Fruit fly (Drosophila melanogaster) whole organism, embryonic: ENCODE results near the gene DnaJ-1.

Experiments
- C15 ChIP-seq: fragments of 200-800 bp; sonication (Bioruptor generic); IDR thresholded peaks from 3 replicates; pipeline ENCODE4 v1.3.6; 2022; ENCODE audit warnings: missing biosample characterization, missing genetic modification characterization
- CG10267 ChIP-seq: fragments of 200-800 bp; sonication (Bioruptor generic); optimal IDR thresholded peaks from 2 replicates; lab custom pipeline; 2018; ENCODE audit warnings: missing biosample characterization, mild to moderate bottlenecking, missing genetic modification characterization, moderate library complexity
- CG10462 ChIP-seq: fragments of 200-800 bp; sonication (Bioruptor generic); optimal IDR thresholded peaks from 2 replicates; lab custom pipeline; 2016; ENCODE audit warnings: missing biosample characterization, missing genetic modification characterization
- CG10543 ChIP-seq: fragments of 200-800 bp; sonication (Bioruptor generic); optimal IDR thresholded peaks from 3 replicates; lab custom pipeline; 2017; ENCODE audit warnings: missing biosample characterization, mild to moderate bottlenecking, missing genetic modification characterization, moderate library complexity
- CG10565 ChIP-seq: fragments of 200-800 bp; sonication (Bioruptor generic); optimal IDR thresholded peaks from 3 replicates; lab custom pipeline; 2016; ENCODE audit warnings: missing biosample characterization, mild to moderate bottlenecking, missing genetic modification characterization
- CG11560 ChIP-seq: fragments of 200-800 bp; sonication (Bioruptor generic); IDR thresholded peaks from 3 replicates; pipeline ENCODE4 v1.3.6; 2022; ENCODE audit warnings: missing biosample characterization, missing genetic modification characterization
- CG12155 ChIP-seq: fragments of 200-800 bp; sonication (Bioruptor generic); optimal IDR thresholded peaks from 3 replicates; lab custom pipeline; 2016; ENCODE audit warnings: missing biosample characterization, missing genetic modification characterization
- CG12299 ChIP-seq: fragments of 200-800 bp; sonication (Bioruptor generic); optimal IDR thresholded peaks from 2 replicates; lab custom pipeline; 2018; ENCODE audit warnings: missing biosample characterization, mild to moderate bottlenecking, missing genetic modification characterization
- CG1233 ChIP-seq: fragments of 200-800 bp; sonication (Bioruptor generic); optimal IDR thresholded peaks from 4 replicates; lab custom pipeline; 2018; ENCODE audit warnings: missing biosample characterization, mild to moderate bottlenecking, missing genetic modification characterization
- CG12744 ChIP-seq: fragments of 200-800 bp; sonication (Bioruptor generic); optimal IDR thresholded peaks from 2 replicates; lab custom pipeline; 2016; ENCODE audit warnings: missing biosample characterization, missing genetic modification characterization
- CG12769 ChIP-seq: fragments of 200-800 bp; sonication (Bioruptor generic); optimal IDR thresholded peaks from 2 replicates; lab custom pipeline; 2019; ENCODE audit warnings: missing biosample characterization, mild to moderate bottlenecking, missing genetic modification characterization, moderate library complexity
- CG13296 ChIP-seq: fragments of 200-800 bp; sonication (Bioruptor generic); optimal IDR thresholded peaks from 3 replicates; lab custom pipeline; 2018; ENCODE audit warnings: missing biosample characterization, mild to moderate bottlenecking, missing genetic modification characterization
- CG16779 ChIP-seq: fragments of 200-800 bp; sonication (Bioruptor generic); IDR thresholded peaks from 2 replicates; pipeline ENCODE4 v1.3.6; 2022; ENCODE audit warnings: missing biosample characterization, missing genetic modification characterization
- CG16813 ChIP-seq: fragments of 200-800 bp; sonication (Bioruptor generic); IDR thresholded peaks from 3 replicates; pipeline ENCODE4 v1.3.6; 2022; ENCODE audit warnings: missing biosample characterization, missing genetic modification characterization; ENCODE audit not compliant: partially characterized antibody
- CG17328 ChIP-seq: fragments of 200-800 bp; sonication (Bioruptor generic); IDR thresholded peaks from 2 replicates; pipeline ENCODE4 v1.3.6; 2022; ENCODE audit warnings: missing biosample characterization, missing genetic modification characterization
- CG17802 ChIP-seq: fragments of 200-800 bp; sonication (Bioruptor generic); optimal IDR thresholded peaks from 2 replicates; lab custom pipeline; 2018; ENCODE audit warnings: missing biosample characterization, mild to moderate bottlenecking, missing genetic modification characterization, moderate library complexity
- CG18599 ChIP-seq: fragments of 200-800 bp; sonication (Bioruptor generic); optimal IDR thresholded peaks from 3 replicates; lab custom pipeline; 2017; ENCODE audit warnings: missing biosample characterization, missing genetic modification characterization, mild to moderate bottlenecking, moderate library complexity, missing genetic modification reagents
- CG2120 ChIP-seq: fragments of 200-800 bp; sonication (Bioruptor generic); optimal IDR thresholded peaks from 3 replicates; lab custom pipeline; 2016; ENCODE audit warnings: missing biosample characterization, missing genetic modification characterization
- CG30431 ChIP-seq: fragments of 200-800 bp; sonication (Bioruptor generic); optimal IDR thresholded peaks from 2 replicates; lab custom pipeline; 2017; ENCODE audit warnings: missing biosample characterization, missing genetic modification characterization
- CG3065 ChIP-seq: fragments of 200-800 bp; sonication (Bioruptor generic); optimal IDR thresholded peaks from 2 replicates; lab custom pipeline; 2016; ENCODE audit warnings: missing biosample characterization, missing genetic modification characterization
- CG7271 ChIP-seq: fragments of 200-800 bp; sonication (Bioruptor generic); optimal IDR thresholded peaks from 2 replicates; lab custom pipeline; 2018; ENCODE audit warnings: missing biosample characterization, mild to moderate bottlenecking, missing genetic modification characterization, moderate library complexity
- CG7987 ChIP-seq: fragments of 200-800 bp; sonication (Bioruptor generic); optimal IDR thresholded peaks from 2 replicates; lab custom pipeline; 2018; ENCODE audit warnings: missing biosample characterization, mild to moderate bottlenecking, missing genetic modification characterization, moderate library complexity
- CG8359 ChIP-seq: fragments of 200-800 bp; sonication (Bioruptor generic); optimal IDR thresholded peaks from 2 replicates; lab custom pipeline; 2017; ENCODE audit warnings: missing biosample characterization, mild to moderate bottlenecking, missing genetic modification characterization, borderline replicate concordance
- CG9797 ChIP-seq: fragments of 200-800 bp; sonication (Bioruptor generic); optimal IDR thresholded peaks from 3 replicates; lab custom pipeline; 2018; ENCODE audit warnings: missing biosample characterization, mild to moderate bottlenecking, missing genetic modification characterization
- CHES-1-like ChIP-seq: fragments of 200-800 bp; sonication (Bioruptor generic); optimal IDR thresholded peaks from 2 replicates; lab custom pipeline; 2016; ENCODE audit warnings: missing biosample characterization, missing genetic modification characterization
- Dip3 ChIP-seq: fragments of 200-800 bp; sonication (Bioruptor generic); optimal IDR thresholded peaks from 3 replicates; lab custom pipeline; 2016; ENCODE audit warnings: missing biosample characterization, missing genetic modification characterization
- Gug ChIP-seq: fragments of 200-800 bp; sonication (Bioruptor generic); IDR thresholded peaks from 4 replicates; pipeline ENCODE4 v1.3.6; 2022; ENCODE audit warnings: missing biosample characterization, missing genetic modification characterization
- Lim3 ChIP-seq: fragments of 200-800 bp; sonication (Bioruptor generic); IDR thresholded peaks from 2 replicates; pipeline ENCODE4 v1.3.6; 2022; ENCODE audit warnings: missing biosample characterization, missing genetic modification characterization
- Meics ChIP-seq: fragments of 200-800 bp; sonication (Bioruptor generic); optimal IDR thresholded peaks from 2 replicates; lab custom pipeline; 2017; ENCODE audit warnings: missing biosample characterization, mild to moderate bottlenecking, missing genetic modification characterization
- Sox100B ChIP-seq: fragments of 200-800 bp; sonication (Bioruptor generic); optimal IDR thresholded peaks from 3 replicates; lab custom pipeline; 2018; ENCODE audit warnings: missing biosample characterization, mild to moderate bottlenecking, missing genetic modification characterization
- Sry-β ChIP-seq: fragments of 200-800 bp; sonication (Bioruptor generic); optimal IDR thresholded peaks from 2 replicates; lab custom pipeline; 2018; ENCODE audit warnings: missing biosample characterization, mild to moderate bottlenecking, missing genetic modification characterization, moderate library complexity
- Tbp ChIP-seq: fragments of >200 bp; optimal IDR thresholded peaks from 2 replicates; lab custom pipeline; 2018; ENCODE audit warnings: missing biosample characterization, missing genetic modification characterization
- Usf ChIP-seq: fragments of 200-800 bp; sonication (Bioruptor generic); optimal IDR thresholded peaks from 2 replicates; lab custom pipeline; 2017; ENCODE audit warnings: missing genotype, missing biosample characterization, missing genetic modification characterization
- ash1 ChIP-seq: fragments of 200-800 bp; sonication (Bioruptor generic); optimal IDR thresholded peaks from 2 replicates; lab custom pipeline; 2018; ENCODE audit warnings: missing biosample characterization, mild to moderate bottlenecking, missing genetic modification characterization
- br ChIP-seq: fragments of >200 bp; optimal IDR thresholded peaks from 2 replicates; lab custom pipeline; 2017
- cato ChIP-seq: fragments of 200-800 bp; sonication (Bioruptor generic); optimal IDR thresholded peaks from 2 replicates; lab custom pipeline; 2016; ENCODE audit warnings: missing biosample characterization, missing genetic modification characterization, borderline replicate concordance
- fd102C ChIP-seq: fragments of 200-800 bp; sonication (Bioruptor generic); optimal IDR thresholded peaks from 2 replicates; lab custom pipeline; 2018; ENCODE audit warnings: missing biosample characterization, mild to moderate bottlenecking, missing genetic modification characterization, moderate library complexity
- jigr1 ChIP-seq: fragments of 200-800 bp; sonication (Bioruptor generic); IDR thresholded peaks from 3 replicates; pipeline ENCODE4 v1.3.6; 2022; ENCODE audit warnings: missing biosample characterization, missing genetic modification characterization
- ken ChIP-seq: fragments of 200-800 bp; sonication (Bioruptor generic); IDR thresholded peaks from 3 replicates; pipeline ENCODE4 v1.3.6; 2022; ENCODE audit warnings: missing biosample characterization, missing genetic modification characterization
- rib ChIP-seq: fragments of 200-800 bp; sonication (Bioruptor generic); IDR thresholded peaks from 2 replicates; pipeline ENCODE4 v1.3.6; 2022; ENCODE audit warnings: missing biosample characterization, missing genetic modification characterization
- schlank ChIP-seq: fragments of 200-800 bp; sonication (Bioruptor generic); optimal IDR thresholded peaks from 2 replicates; lab custom pipeline; 2018; ENCODE audit warnings: missing biosample characterization, mild to moderate bottlenecking, missing genetic modification characterization
- seq ChIP-seq: fragments of 200-800 bp; sonication (Bioruptor generic); IDR thresholded peaks from 2 replicates; pipeline ENCODE4 v1.3.6; 2022; ENCODE audit warnings: missing biosample characterization, missing genetic modification characterization
- sim ChIP-seq: fragments of 200-800 bp; sonication (Bioruptor generic); IDR thresholded peaks from 2 replicates; pipeline ENCODE4 v1.3.6; 2022; ENCODE audit warnings: missing biosample characterization, missing genetic modification characterization
- so ChIP-seq: fragments of 200-800 bp; sonication (Bioruptor generic); IDR thresholded peaks from 3 replicates; pipeline ENCODE4 v1.3.6; 2022; ENCODE audit warnings: missing biosample characterization, missing genetic modification characterization
- sug ChIP-seq: fragments of 200-800 bp; optimal IDR thresholded peaks from 2 replicates; lab custom pipeline; 2019; ENCODE audit warnings: missing biosample characterization, mild to moderate bottlenecking, missing genetic modification characterization, moderate library complexity
- toy ChIP-seq: fragments of 200-800 bp; sonication (Bioruptor generic); IDR thresholded peaks from 2 replicates; pipeline ENCODE4 v1.3.6; 2022; ENCODE audit warnings: missing biosample characterization, missing genetic modification characterization
- trem ChIP-seq: fragments of 200-800 bp; optimal IDR thresholded peaks from 3 replicates; lab custom pipeline; 2019; ENCODE audit warnings: missing biosample characterization, mild to moderate bottlenecking, missing genetic modification characterization, moderate library complexity
- usp ChIP-seq: fragments of >200 bp; optimal IDR thresholded peaks from 2 replicates; lab custom pipeline; 2017; ENCODE audit warnings: missing biosample characterization, missing genetic modification characterization
- vnd ChIP-seq: fragments of 200-800 bp; sonication (Bioruptor generic); IDR thresholded peaks from 3 replicates; pipeline ENCODE4 v1.3.6; 2022; ENCODE audit warnings: missing biosample characterization, missing genetic modification characterization; ENCODE audit not compliant: partially characterized antibody
- zf30C ChIP-seq: fragments of 200-800 bp; sonication (Bioruptor generic); optimal IDR thresholded peaks from 3 replicates; lab custom pipeline; 2018; ENCODE audit warnings: missing biosample characterization, mild to moderate bottlenecking, missing genetic modification characterization

DnaJ-1 gene

DNA sequence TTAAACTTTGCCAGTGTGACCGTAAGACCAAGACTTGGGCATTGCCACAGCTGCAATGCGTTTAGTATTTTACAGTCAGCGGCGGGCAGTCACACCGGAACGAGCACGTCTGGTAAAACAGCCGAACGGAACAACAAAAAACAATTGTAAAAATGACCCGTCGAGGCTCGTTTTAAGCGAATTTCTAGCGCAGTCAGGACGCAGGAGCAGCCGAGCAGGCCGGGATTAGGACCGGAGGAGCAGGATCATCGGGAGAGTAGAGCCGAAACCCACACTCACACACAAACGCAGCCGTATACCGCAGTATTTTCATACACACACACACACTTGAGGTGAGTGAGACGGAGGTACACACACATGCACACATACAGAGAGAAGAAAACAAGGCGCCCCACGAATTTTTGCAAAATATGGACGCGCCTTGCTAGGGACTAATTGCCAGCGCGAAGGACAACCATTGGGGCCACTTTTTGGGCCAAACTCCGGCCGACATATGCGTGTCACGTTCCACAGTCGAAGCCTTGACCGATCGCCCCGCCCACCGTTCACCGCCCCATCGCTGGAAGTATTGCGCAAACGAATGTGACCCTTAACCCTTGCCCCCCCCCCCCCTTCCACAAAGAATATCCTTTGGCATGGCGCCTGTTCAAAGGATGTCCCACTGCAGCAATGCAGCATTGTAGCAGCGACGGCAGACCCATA lies 1.1 kb upstream of the DnaJ-1 start, which contains the start of gene Usp47 (continued):
- TF ChIP-seq CHES-1-like (GFP tag; lab: Kevin White, UChicago) (peak; percentile 31), cato (GFP tag; lab: Kevin White, UChicago) (no peak), CG8359 (GFP tag; lab: Kevin White, UChicago) (no peak), CG12155 (GFP tag; lab: Kevin White, UChicago) (no peak), CG10543 (GFP tag; lab: Kevin White, UChicago) (peak; percentile 21), CG17802 (no peak), Meics (GFP tag; lab: Kevin White, UChicago) (no peak), Lim3 (no peak), CG17328 (GFP tag; lab: Robert Waterston, UW) (no peak; the same call in 1 of the 2 replicates), CG2120 (GFP tag; lab: Kevin White, UChicago) (no peak), CG12769 (tag; lab: Kevin White, UChicago) (no peak), Tbp (GFP tag; lab: Kevin White, UChicago) (no peak), seq (GFP tag; lab: Robert Waterston, UW) (0 out of 2 replicates have a peak, but pooled peaks have one; percentile 17), toy (GFP tag; lab: Robert Waterston, UW) (no peak), CG7271 (tag; lab: Kevin White, UChicago) (no peak), CG16813 (GFP tag; lab: Robert Waterston, UW) (no peak), sim (GFP tag; lab: Robert Waterston, UW) (no peak), CG12744 (GFP tag; lab: Kevin White, UChicago) (no peak), Gug (GFP tag; lab: Robert Waterston, UW) (no peak), so (GFP tag; lab: Robert Waterston, UW) (no peak), CG1233 (GFP tag; lab: Kevin White, UChicago) (no peak), jigr1 (GFP tag; lab: Robert Waterston, UW) (no peak), Usf (no peak), CG7987 (GFP tag; lab: Kevin White, UChicago) (no peak), CG13296 (GFP tag; lab: Kevin White, UChicago) (no peak), CG10565 (GFP tag; lab: Kevin White, UChicago) (no peak), Sox100B (GFP tag; lab: Kevin White, UChicago) (no peak), ash1 (GFP tag; lab: Kevin White, UChicago) (no peak), schlank (tag; lab: Kevin White, UChicago) (no peak), fd102C (GFP tag; lab: Kevin White, UChicago) (no peak), Sry-β (GFP tag; lab: Kevin White, UChicago) (no peak), CG10462 (GFP tag; lab: Kevin White, UChicago) (no peak), CG12299 (tag; lab: Kevin White, UChicago) (peak; percentile 16), br (lab: Kevin White, UChicago) (no peak), vnd (GFP tag; lab: Robert Waterston, UW) (peak; percentile 38; the same call in 1 of the 3 replicates), C15 (no peak), CG3065 (GFP tag; lab: Kevin White, UChicago) (no peak), sug (tag; lab: Kevin White, UChicago) (peak; percentile 6), CG16779 (GFP tag; lab: Robert Waterston, UW) (no peak), zf30C (GFP tag; lab: Kevin White, UChicago) (peak; percentile 63), CG11560 (no peak), CG30431 (GFP tag; lab: Kevin White, UChicago) (no peak), usp (no peak), trem (tag; lab: Kevin White, UChicago) (peak; percentile 45), CG9797 (GFP tag; lab: Kevin White, UChicago) (peak; percentile 74), CG10267 (no peak), Dip3 (GFP tag; lab: Kevin White, UChicago) (no peak), rib (GFP tag; lab: Robert Waterston, UW) (no peak), CG18599 (GFP tag; lab: Kevin White, UChicago) (no peak), ken (GFP tag; lab: Robert Waterston, UW) (no peak)
